Worm (Caenorhabditis elegans) whole organism, L1 larva: ENCODE measurements around the gene T13C5.10.

Source experiments
- aly-2 ChIP-seq: fragments of 150-350 bp; optimal IDR thresholded peaks from 2 replicates; lab custom pipeline; 2014; ENCODE audit warnings: missing biosample characterization, missing genetic modification characterization
- ama-1 ChIP-seq: fragments of 150-350 bp; optimal IDR thresholded peaks from 2 replicates; lab custom pipeline; 2014
- egl-13 ChIP-seq: sonication (generic microtip); optimal IDR thresholded peaks from 2 replicates; lab custom pipeline; 2016; ENCODE audit warnings: missing genotype, missing genetic modification reagents, missing genetic modification characterization, missing compliant biosample characterization
- egl-27 ChIP-seq, 2 experiments: fragments of 150-350 bp in 1 of 2; sonication (generic microtip); optimal IDR thresholded peaks; 3 replicates each; lab custom pipeline; 2017 to 2018; ENCODE audit warnings: missing biosample characterization in 2 of 2, missing genetic modification characterization in 2 of 2, missing genetic modification reagents in 2 of 2
- fkh-10 ChIP-seq: sonication (generic microtip); optimal IDR thresholded peaks from 2 replicates; lab custom pipeline; 2017; ENCODE audit warnings: missing biosample characterization, missing genetic modification reagents, missing genetic modification characterization
- fkh-4 ChIP-seq: sonication (generic microtip); optimal IDR thresholded peaks from 2 replicates; lab custom pipeline; 2016; ENCODE audit warnings: missing compliant biosample characterization, missing genetic modification characterization, borderline replicate concordance
- lin-35 ChIP-seq, 2 experiments: fragments of 150-350 bp; optimal IDR thresholded peaks; 2 replicates each; lab custom pipeline; 2014; ENCODE audit warnings: missing biosample characterization in 2 of 2, missing genetic modification characterization in 2 of 2, missing genetic modification reagents in 2 of 2
- nhr-20 ChIP-seq: sonication (generic microtip); optimal IDR thresholded peaks from 2 replicates; lab custom pipeline; 2016; ENCODE audit warnings: mild to moderate bottlenecking, missing genetic modification characterization, missing compliant biosample characterization
- rnt-1 ChIP-seq: sonication (generic microtip); optimal IDR thresholded peaks from 2 replicates; lab custom pipeline; 2016; ENCODE audit warnings: mild to moderate bottlenecking, missing genetic modification characterization, moderate library complexity, missing compliant biosample characterization
- skn-1 ChIP-seq: fragments of 150-350 bp; optimal IDR thresholded peaks from 2 replicates; lab custom pipeline; 2014; ENCODE audit warnings: missing biosample characterization, missing genetic modification characterization
- snpc-4 ChIP-seq: fragments of 150-350 bp; optimal IDR thresholded peaks from 2 replicates; lab custom pipeline; 2014; ENCODE audit warnings: missing biosample characterization, missing genetic modification characterization
- unc-62 ChIP-seq: fragments of 150-350 bp; optimal IDR thresholded peaks from 2 replicates; lab custom pipeline; 2014; ENCODE audit warnings: missing biosample characterization, missing genetic modification reagents, missing genetic modification characterization

DNA sequence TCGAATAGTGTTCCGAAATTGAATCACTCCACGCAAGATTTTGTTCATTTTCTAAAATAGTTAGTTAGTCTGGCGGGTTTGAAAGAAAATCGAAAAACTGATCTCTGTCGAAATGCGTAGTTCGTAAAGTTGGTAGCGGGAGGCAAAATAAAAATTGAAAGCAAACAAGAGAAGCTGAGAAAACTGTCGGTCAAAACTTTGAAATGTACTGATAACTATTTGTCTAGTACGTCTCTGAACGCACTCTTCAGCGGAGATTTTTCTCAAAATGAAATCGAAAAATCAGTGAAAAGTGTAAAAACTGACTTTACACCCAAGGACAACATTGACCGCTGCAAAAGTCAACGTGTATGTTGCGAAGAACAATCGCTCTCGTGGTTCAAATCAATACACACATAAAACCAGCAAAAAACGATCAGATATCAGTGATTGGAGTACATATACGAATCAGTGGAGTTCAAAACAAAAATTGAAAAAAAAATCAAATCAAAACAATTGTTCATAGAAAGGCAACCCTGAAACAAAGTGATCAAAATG, 16.8 kb downstream of the T13C5.10 start, which contains the start of gene bca-1:
- TF ChIP-seq egl-27 (tag; optimal IDR thresholded peaks at IDR 0.05; lab: Kevin White, UChicago): no peak
- TF ChIP-seq egl-13 (tag; lab: Kevin White, UChicago): no peak
- TF ChIP-seq skn-1 (tag; lab: Kevin White, UChicago): no peak
- no peak for TF ChIP-seq ama-1 (lab: Kevin White, UChicago)
- peak in 1 of 2 experiments; percentile 68 for TF ChIP-seq lin-35 (GFP tag; optimal IDR thresholded peaks at IDR 0.05; lab: Kevin White, UChicago)
- peak; percentile 49 for TF ChIP-seq rnt-1 (tag; lab: Kevin White, UChicago)
- no peak for TF ChIP-seq fkh-4 (tag; lab: Kevin White, UChicago)
- TF ChIP-seq snpc-4: no peak
- no peak for TF ChIP-seq fkh-10 (GFP tag; lab: Kevin White, UChicago)
- peak; percentile 88 for TF ChIP-seq nhr-20 (tag; lab: Kevin White, UChicago)
- TF ChIP-seq unc-62 (GFP tag; lab: Kevin White, UChicago): no peak
- TF ChIP-seq aly-2 (tag; lab: Kevin White, UChicago): no peak
